Fruit fly (Drosophila melanogaster): ENCODE measurements around the gene foxo.
A peak's percentile ranks its signal among the peaks of the same experiment; 100 is the strongest.

The foxo gene

DNA sequence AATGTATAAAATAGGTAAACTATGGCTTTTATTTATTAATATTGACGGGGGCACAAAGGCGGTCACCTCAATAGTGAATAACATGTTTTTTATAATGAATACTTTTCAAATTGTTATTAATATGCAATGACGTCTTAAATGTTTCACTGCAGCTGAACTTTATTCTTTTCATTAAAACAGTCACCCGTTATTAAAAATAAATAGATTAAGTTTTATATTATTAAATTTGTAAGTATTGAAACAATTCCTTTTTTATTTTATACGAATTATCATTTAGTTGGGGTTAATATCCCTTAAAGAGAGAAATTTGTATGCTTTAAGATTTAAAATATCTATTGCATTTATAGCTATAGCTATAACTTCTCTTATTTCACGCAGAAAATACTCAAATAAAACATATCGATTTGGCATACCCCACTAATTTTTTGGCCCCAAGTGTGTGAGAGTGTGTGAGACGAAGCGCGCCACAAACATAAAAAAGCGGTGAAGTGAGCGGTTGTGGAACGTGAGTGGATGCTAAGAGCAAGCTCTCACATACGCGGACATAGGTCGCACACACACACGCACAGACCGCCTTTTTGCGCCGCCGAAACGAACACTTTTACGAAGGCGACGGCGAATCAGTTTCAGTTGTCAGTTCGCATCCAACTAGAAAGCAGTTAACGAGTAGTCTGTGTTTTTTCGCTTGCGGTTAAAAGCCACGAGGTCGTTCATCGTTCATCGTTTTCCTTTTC, at the start of gene foxo:
Gene foxo, plus strand, starts transcription at position 626 of the 734 bp plus-strand sequence.
- TF ChIP-seq noc (tag; optimal IDR thresholded peaks at IDR 0.05), result peak; percentile 94

- no peak for TF ChIP-seq noc (tag; optimal IDR thresholded peaks at IDR 0.05)
Measured at dm6 chr3R:14007550-14007949, 49.2 kb upstream of the foxo start.

dm6 chr3R:14008854-14009253, 47.9 kb upstream of the foxo start:
- no peak for TF ChIP-seq noc (tag; optimal IDR thresholded peaks at IDR 0.05)

DNA sequence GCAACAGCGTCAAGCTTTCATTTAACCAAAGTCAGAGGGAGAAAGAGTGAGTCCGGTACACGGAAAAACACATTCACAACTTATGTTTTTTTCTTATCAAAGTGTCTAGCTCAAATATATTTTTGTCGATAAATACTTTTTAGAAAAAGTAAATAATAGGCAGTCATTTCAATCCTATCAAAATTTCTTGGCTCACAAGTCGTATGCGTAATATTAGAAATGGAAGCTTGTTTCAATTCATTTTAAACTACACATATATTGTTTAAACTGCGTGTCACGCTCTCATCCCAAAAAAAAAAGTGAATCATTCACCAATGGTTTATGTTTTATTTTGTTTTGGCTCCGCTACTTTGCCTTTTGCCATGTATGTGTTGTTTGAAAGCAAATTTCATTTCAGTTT, 47.1 kb upstream of the foxo start:
- no peak for TF ChIP-seq noc (tag; optimal IDR thresholded peaks at IDR 0.05)

DNA sequence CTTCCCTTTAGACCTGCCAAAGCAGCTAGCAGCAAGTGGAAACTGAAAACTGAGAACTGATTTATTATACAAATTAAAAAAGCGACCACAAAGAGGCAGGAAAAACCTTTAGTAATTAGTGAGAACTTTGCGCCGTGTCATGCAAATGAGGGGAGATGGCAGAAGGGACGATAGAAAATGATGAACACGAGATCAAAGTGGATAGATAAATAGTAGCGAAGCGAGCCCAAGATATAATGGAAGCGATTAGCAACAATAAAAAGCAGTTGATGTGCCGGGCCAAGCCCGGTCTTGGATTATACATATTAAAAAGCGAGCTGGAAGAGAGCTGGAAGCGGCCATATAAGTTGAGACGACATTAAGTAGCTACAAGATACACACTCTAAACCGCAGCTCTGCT, 45.6 kb upstream of the foxo start:
- TF ChIP-seq noc (tag; optimal IDR thresholded peaks at IDR 0.05), result no peak

dm6 chr3R:14011629-14012028, 45.1 kb upstream of the foxo start:
- no peak for TF ChIP-seq noc (tag; optimal IDR thresholded peaks at IDR 0.05)

DNA sequence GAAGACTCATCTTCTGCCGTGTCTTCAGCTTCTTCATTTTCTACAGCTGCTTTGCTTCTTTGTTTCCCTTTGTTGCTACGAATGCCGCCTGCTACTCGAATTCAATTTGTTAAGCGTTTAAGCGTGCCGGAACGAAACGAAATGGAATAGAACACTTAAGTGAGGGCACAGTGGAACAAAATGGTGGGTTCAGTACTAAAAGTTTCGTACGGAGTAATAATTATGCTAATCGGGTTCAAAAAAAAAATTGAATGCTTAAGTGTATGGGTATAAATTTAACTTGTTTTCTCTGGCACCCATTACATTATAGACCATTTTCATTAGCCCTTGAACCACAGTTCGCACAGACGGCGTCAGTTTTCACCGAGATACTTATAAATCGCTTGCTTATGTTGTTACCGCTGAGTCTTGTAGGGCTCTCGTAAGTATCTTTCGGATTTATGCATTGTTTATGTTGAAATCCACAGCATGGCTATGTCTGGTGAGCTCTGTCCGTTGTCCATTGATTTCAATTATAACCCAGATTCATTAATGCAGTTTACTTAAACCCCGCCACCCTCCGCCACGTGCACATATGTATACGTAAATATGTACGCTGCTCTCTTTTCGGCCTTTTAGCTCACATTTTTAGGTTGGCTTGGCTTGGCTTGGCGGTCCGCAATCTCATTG, 44.1 kb upstream of the foxo start:
- TF ChIP-seq noc (tag; optimal IDR thresholded peaks at IDR 0.05), result no peak

dm6 chr3R:14013827-14014488, 42.8 kb upstream of the foxo start:
- TF ChIP-seq noc (tag; optimal IDR thresholded peaks at IDR 0.05), result no peak

DNA sequence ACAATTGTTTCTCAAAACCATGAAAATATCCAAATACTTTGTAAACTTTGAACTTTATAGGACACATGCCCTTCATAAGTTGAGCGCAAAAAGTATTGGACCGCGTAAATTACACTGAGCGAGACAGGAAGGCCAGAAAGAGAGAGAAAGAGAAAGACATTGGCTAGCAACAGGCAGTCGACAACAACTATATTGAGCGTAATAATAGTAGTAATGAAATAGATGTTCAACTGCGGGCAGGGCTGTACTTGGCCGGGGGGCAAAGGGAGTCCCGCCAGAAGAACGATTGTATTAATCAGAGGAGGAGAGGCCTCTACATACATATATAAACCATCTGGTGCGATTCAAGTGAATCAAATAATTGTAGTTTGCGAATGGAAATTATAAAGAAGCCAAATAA, 42.2 kb upstream of the foxo start:
- TF ChIP-seq noc (tag; optimal IDR thresholded peaks at IDR 0.05), result no peak

DNA sequence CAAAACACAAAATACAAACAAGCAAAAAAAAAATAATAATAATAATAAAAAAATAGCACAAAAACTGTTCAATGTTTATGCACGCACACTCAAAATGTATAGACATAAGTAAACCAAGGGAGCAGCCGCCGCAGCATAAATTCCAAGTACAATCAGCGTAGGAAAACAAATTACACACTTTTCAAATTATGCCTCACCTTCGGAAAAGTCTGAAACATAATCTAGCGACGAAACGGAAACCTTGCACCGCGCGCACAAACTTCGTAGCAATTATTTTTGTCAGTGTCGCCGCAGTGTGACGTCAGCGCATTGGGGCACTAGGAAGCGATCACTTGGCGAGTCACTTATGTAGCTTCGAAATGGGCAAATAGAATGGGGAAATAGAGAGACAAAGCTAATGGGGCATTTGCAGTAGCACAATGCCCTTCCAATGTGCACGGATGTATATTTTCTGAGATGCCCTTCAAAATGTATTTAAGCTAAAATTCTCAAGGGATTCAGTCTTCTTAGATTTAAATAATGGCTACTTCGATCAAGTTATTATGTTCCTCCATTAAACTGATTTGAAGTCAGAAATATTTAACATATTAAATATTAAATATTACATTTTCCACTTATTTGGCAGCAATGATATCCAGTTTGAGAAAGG, 39.9 kb upstream of the foxo start:
- no peak for TF ChIP-seq noc (tag; optimal IDR thresholded peaks at IDR 0.05)

- no peak for TF ChIP-seq noc (tag; optimal IDR thresholded peaks at IDR 0.05)
Measured at dm6 chr3R:14017640-14018429, 38.9 kb upstream of the foxo start.

DNA sequence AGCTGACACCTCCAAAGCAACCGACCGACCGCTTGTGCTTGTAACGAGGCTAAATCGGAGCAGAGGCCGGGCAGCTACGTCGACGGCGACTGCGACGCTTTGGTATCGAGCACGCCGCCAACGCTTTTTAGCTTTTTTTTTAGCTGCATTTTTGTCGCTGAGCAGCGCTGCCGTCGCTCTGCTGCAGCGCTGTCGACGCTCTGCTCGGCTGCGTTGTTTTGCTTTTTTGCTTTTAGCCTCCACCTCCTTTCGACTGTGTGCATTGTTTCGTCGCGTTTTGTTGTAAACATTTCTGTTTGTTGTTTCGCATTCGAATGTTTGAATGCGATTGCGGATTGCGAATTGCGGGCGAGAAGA, 38.3 kb upstream of the foxo start:
- TF ChIP-seq noc (tag; optimal IDR thresholded peaks at IDR 0.05), result no peak

DNA sequence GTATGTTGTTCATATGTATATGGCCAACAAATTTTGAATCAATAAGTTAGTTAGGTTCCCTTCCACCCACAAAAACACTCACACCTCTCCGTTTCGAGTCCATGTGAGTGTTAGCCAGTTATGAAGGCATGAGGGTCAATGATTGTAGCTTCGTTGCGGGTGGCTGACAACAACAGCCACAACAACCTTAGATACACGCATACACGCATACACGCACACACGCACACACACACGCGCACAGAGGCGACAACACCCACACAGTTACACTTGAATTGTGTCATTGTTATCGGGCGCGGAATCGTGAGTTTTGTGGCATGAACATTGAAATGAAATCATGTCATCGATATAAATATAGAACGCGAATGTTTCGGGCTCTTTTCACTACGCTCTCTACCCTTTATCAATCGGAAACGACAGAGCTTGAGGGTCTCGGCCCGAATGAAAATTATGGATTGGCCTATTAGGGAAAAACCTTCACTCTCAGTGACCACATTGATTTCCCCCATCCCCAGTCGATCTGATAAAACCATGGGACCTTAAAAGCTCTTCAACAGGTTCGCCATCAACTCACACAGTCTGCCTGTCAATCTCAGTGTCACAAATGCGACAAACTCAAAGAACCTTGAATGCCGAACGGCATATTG, 37.2 kb upstream of the foxo start:
- TF ChIP-seq noc (tag; optimal IDR thresholded peaks at IDR 0.05), result no peak

- no peak for TF ChIP-seq noc (tag; optimal IDR thresholded peaks at IDR 0.05)
Measured at dm6 chr3R:14020345-14021001, 36.3 kb upstream of the foxo start.

Measured in whole organism, larva.